Worm (Caenorhabditis elegans) whole organism, L2 larva: ENCODE results near the gene C04E6.8.

Experiments used
- R02D3.7 ChIP-seq: fragments of 150-350 bp; optimal IDR thresholded peaks from 2 replicates; lab custom pipeline; 2014; ENCODE audit warnings: missing biosample characterization, missing genetic modification characterization
- ceh-82 ChIP-seq: fragments of 150-350 bp; optimal IDR thresholded peaks from 2 replicates; lab custom pipeline; 2014; ENCODE audit warnings: missing biosample characterization, missing genetic modification characterization
- sem-4 ChIP-seq: fragments of 150-350 bp; optimal IDR thresholded peaks from 2 replicates; lab custom pipeline; 2014; ENCODE audit warnings: missing biosample characterization, missing genetic modification reagents, missing genetic modification characterization
- sma-9 ChIP-seq, 2 experiments: fragments of 150-350 bp in 1 of 2; sonication (generic microtip) in 1 of 2; optimal IDR thresholded peaks; 2 replicates each; lab custom pipeline; 2014 to 2016; ENCODE audit warnings: missing genetic modification characterization in 2 of 2, mild to moderate bottlenecking in 1 of 2, missing biosample characterization in 1 of 2, missing compliant biosample characterization in 1 of 2, missing genetic modification reagents in 1 of 2, moderate library complexity in 1 of 2

Gene C04E6.8

DNA sequence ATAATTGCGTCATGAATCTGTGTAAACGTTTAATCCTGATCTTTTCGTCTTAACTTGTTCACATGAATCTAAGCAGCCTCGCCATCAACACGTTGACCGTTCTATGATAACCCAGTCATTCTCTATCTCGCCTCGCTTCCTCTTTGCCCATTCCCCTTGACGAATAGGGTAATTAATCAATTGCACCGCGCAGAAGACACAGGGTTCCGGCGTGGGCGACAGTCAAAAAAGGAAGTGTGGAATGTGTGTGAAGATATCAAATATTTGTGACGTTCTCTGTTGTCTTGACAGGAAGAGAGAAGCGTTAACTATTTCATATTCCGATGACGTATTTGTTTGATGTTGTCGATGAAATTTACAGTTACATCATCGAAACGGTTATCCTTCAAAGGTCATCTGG, 50.8 kb downstream of the C04E6.8 start (continued):
- peak; percentile 85 for TF ChIP-seq sma-9 (GFP tag; optimal IDR thresholded peaks at IDR 0.05; lab: Kevin White, UChicago)
- TF ChIP-seq sma-9 (tag; optimal IDR thresholded peaks at IDR 0.05; lab: Kevin White, UChicago): no peak
- TF ChIP-seq R02D3.7 (tag; lab: Kevin White, UChicago): no peak
- TF ChIP-seq sem-4 (tag; lab: Kevin White, UChicago): peak; percentile 8
- TF ChIP-seq ceh-82 (tag; lab: Kevin White, UChicago): no peak
